Fruit fly (Drosophila melanogaster) whole organism, embryonic: ENCODE results near the gene CG45066.

Experiments
- ATbp ChIP-seq: fragments of 200-800 bp; sonication (Bioruptor generic); optimal IDR thresholded peaks from 2 replicates; lab custom pipeline; 2017; ENCODE audit warnings: missing biosample characterization, mild to moderate bottlenecking, missing genetic modification characterization, missing genetic modification reagents
- CG10431 ChIP-seq: fragments of 200-800 bp; sonication (Bioruptor generic); optimal IDR thresholded peaks from 3 replicates; lab custom pipeline; 2018; ENCODE audit warnings: missing biosample characterization, mild to moderate bottlenecking, missing genetic modification characterization
- CG10959 ChIP-seq: fragments of 200-800 bp; sonication (Bioruptor generic); IDR thresholded peaks from 2 replicates; pipeline ENCODE4 v1.3.6; 2022; ENCODE audit warnings: missing biosample characterization, missing genetic modification characterization
- CG11456 ChIP-seq: fragments of 200-800 bp; sonication (Bioruptor generic); IDR thresholded peaks from 3 replicates; pipeline ENCODE4 v1.3.6; 2022; ENCODE audit warnings: missing biosample characterization, missing genetic modification characterization
- CG11504 ChIP-seq: fragments of 200-800 bp; sonication (Bioruptor generic); optimal IDR thresholded peaks from 3 replicates; lab custom pipeline; 2019; ENCODE audit warnings: missing biosample characterization, mild to moderate bottlenecking, missing genetic modification characterization, moderate library complexity
- CG14667 ChIP-seq: fragments of 200-800 bp; sonication (Bioruptor generic); IDR thresholded peaks from 2 replicates; pipeline ENCODE4 v1.3.6; 2022; ENCODE audit warnings: missing biosample characterization, missing genetic modification characterization
- CG15011 ChIP-seq: fragments of 200-800 bp; sonication (Bioruptor generic); optimal IDR thresholded peaks from 3 replicates; lab custom pipeline; 2018; ENCODE audit warnings: missing biosample characterization, mild to moderate bottlenecking, missing genetic modification characterization
- CG17186 ChIP-seq: fragments of 200-800 bp; sonication (Bioruptor generic); optimal IDR thresholded peaks from 3 replicates; lab custom pipeline; 2017; ENCODE audit warnings: missing biosample characterization, missing genetic modification reagents, missing genetic modification characterization
- CG17385 ChIP-seq: fragments of 200-800 bp; sonication (Bioruptor generic); optimal IDR thresholded peaks from 3 replicates; lab custom pipeline; 2018; ENCODE audit warnings: missing biosample characterization, mild to moderate bottlenecking, missing genetic modification characterization
- CG1832 ChIP-seq: fragments of 200-800 bp; sonication (Bioruptor generic); optimal IDR thresholded peaks from 2 replicates; lab custom pipeline; 2017; ENCODE audit warnings: missing biosample characterization, mild to moderate bottlenecking, missing genetic modification characterization, inconsistent platforms
- CG2116 ChIP-seq: fragments of 200-800 bp; sonication (Bioruptor generic); optimal IDR thresholded peaks from 3 replicates; lab custom pipeline; 2018; ENCODE audit warnings: missing biosample characterization, mild to moderate bottlenecking, missing genetic modification characterization
- CG31365 ChIP-seq: fragments of 200-800 bp; sonication (Bioruptor generic); optimal IDR thresholded peaks from 2 replicates; lab custom pipeline; 2018; ENCODE audit warnings: missing biosample characterization, mild to moderate bottlenecking, missing genetic modification characterization
- CG34422 ChIP-seq: fragments of 200-800 bp; sonication (Bioruptor generic); IDR thresholded peaks from 3 replicates; pipeline ENCODE4 v1.3.6; 2022; ENCODE audit warnings: missing biosample characterization, missing genetic modification characterization
- CG3838 ChIP-seq: fragments of 200-800 bp; sonication (Bioruptor generic); optimal IDR thresholded peaks from 3 replicates; lab custom pipeline; 2016; ENCODE audit warnings: missing biosample characterization, missing genetic modification characterization
- CG3995 ChIP-seq: fragments of 200-800 bp; sonication (Bioruptor generic); optimal IDR thresholded peaks from 3 replicates; lab custom pipeline; 2016; ENCODE audit warnings: missing biosample characterization, missing genetic modification characterization
- CG4730 ChIP-seq: fragments of 200-800 bp; sonication (Bioruptor generic); IDR thresholded peaks from 2 replicates; pipeline ENCODE4 v1.3.6; 2022; ENCODE audit warnings: missing biosample characterization, missing genetic modification characterization
- CG5245 ChIP-seq: fragments of 200-800 bp; sonication (Bioruptor generic); optimal IDR thresholded peaks from 3 replicates; lab custom pipeline; 2016; ENCODE audit warnings: missing biosample characterization, missing genetic modification characterization
- CG6765 ChIP-seq: fragments of 200-800 bp; sonication (Bioruptor generic); optimal IDR thresholded peaks from 3 replicates; lab custom pipeline; 2017; ENCODE audit warnings: missing biosample characterization, mild to moderate bottlenecking, missing genetic modification characterization
- CrebB ChIP-seq: fragments of 200-800 bp; sonication (Bioruptor generic); optimal IDR thresholded peaks from 3 replicates; lab custom pipeline; 2018; ENCODE audit warnings: missing biosample characterization, mild to moderate bottlenecking, missing genetic modification characterization
- D19B ChIP-seq: fragments of 200-800 bp; sonication (Bioruptor generic); optimal IDR thresholded peaks from 2 replicates; lab custom pipeline; 2017; ENCODE audit warnings: missing biosample characterization, mild to moderate bottlenecking, missing genetic modification characterization
- Dll ChIP-seq: fragments of 200-800 bp; sonication (Bioruptor generic); IDR thresholded peaks from 4 replicates; pipeline ENCODE4 v1.3.6; 2022; ENCODE audit warnings: missing biosample characterization, missing genetic modification characterization; ENCODE audit not compliant: partially characterized antibody
- HLH54F ChIP-seq: fragments of 200-800 bp; sonication (Bioruptor generic); optimal IDR thresholded peaks from 3 replicates; lab custom pipeline; 2016; ENCODE audit warnings: missing biosample characterization, missing genetic modification characterization
- HLHmδ ChIP-seq: fragments of 200-800 bp; sonication (Bioruptor generic); optimal IDR thresholded peaks from 2 replicates; lab custom pipeline; 2018; ENCODE audit warnings: missing biosample characterization, mild to moderate bottlenecking, missing genetic modification characterization, moderate library complexity
- Mes4 ChIP-seq: fragments of 200-800 bp; sonication (Bioruptor generic); optimal IDR thresholded peaks from 2 replicates; lab custom pipeline; 2016; ENCODE audit warnings: missing biosample characterization, missing genetic modification characterization
- Nf-YB ChIP-seq: fragments of 200-800 bp; sonication (Bioruptor generic); optimal IDR thresholded peaks from 3 replicates; lab custom pipeline; 2019; ENCODE audit warnings: missing biosample characterization, mild to moderate bottlenecking, missing genetic modification characterization, moderate library complexity
- Poxn ChIP-seq: fragments of 200-800 bp; sonication (Bioruptor generic); IDR thresholded peaks from 2 replicates; pipeline ENCODE4 v1.3.6; 2022; ENCODE audit warnings: missing biosample characterization, missing genetic modification characterization
- Rfx ChIP-seq: fragments of 200-800 bp; sonication (Bioruptor generic); IDR thresholded peaks from 2 replicates; pipeline ENCODE4 v1.3.6; 2022; ENCODE audit warnings: missing biosample characterization, missing genetic modification characterization
- Sox100B ChIP-seq: fragments of 200-800 bp; sonication (Bioruptor generic); optimal IDR thresholded peaks from 3 replicates; lab custom pipeline; 2018; ENCODE audit warnings: missing biosample characterization, mild to moderate bottlenecking, missing genetic modification characterization
- Taf1 ChIP-seq: fragments of 200-800 bp; sonication (Bioruptor generic); IDR thresholded peaks from 2 replicates; pipeline ENCODE4 v1.3.6; 2022; ENCODE audit warnings: missing biosample characterization, missing genetic modification characterization
- ab ChIP-seq: fragments of 200-800 bp; sonication (Bioruptor generic); optimal IDR thresholded peaks from 2 replicates; lab custom pipeline; 2016; ENCODE audit warnings: missing biosample characterization, missing genetic modification characterization
- cato ChIP-seq: fragments of 200-800 bp; sonication (Bioruptor generic); optimal IDR thresholded peaks from 2 replicates; lab custom pipeline; 2016; ENCODE audit warnings: missing biosample characterization, missing genetic modification characterization, borderline replicate concordance
- crp ChIP-seq, 2 experiments: fragments of 200-800 bp; sonication (Bioruptor generic); optimal IDR thresholded peaks; 2 replicates in 1 of 2; 3 replicates in 1 of 2; lab custom pipeline; 2017; ENCODE audit warnings: missing biosample characterization in 2 of 2, missing genetic modification characterization in 2 of 2, mild to moderate bottlenecking in 1 of 2, moderate library complexity in 1 of 2
- cwo ChIP-seq: fragments of 200-800 bp; sonication (Bioruptor generic); optimal IDR thresholded peaks from 3 replicates; lab custom pipeline; 2017; ENCODE audit warnings: missing biosample characterization, missing genetic modification characterization, mild to moderate bottlenecking, moderate library complexity, missing genetic modification reagents
- dan ChIP-seq: fragments of 200-800 bp; sonication (Bioruptor generic); IDR thresholded peaks from 2 replicates; pipeline ENCODE4 v1.3.6; 2022; ENCODE audit warnings: missing biosample characterization, missing genetic modification characterization
- dmrt11E ChIP-seq: fragments of 200-800 bp; sonication (Bioruptor generic); optimal IDR thresholded peaks from 3 replicates; lab custom pipeline; 2018; ENCODE audit warnings: missing biosample characterization, mild to moderate bottlenecking, missing genetic modification characterization, moderate library complexity
- emc ChIP-seq: fragments of 200-800 bp; sonication (Bioruptor generic); optimal IDR thresholded peaks from 2 replicates; lab custom pipeline; 2016; ENCODE audit warnings: missing biosample characterization, missing genetic modification characterization
- eve ChIP-seq, 2 experiments: fragments of >200 bp; optimal IDR thresholded peaks; 2 replicates each; lab custom pipeline; 2017; ENCODE audit warnings: missing biosample characterization in 2 of 2, missing genetic modification characterization in 2 of 2
- gt ChIP-seq: fragments of 200-800 bp; sonication (Bioruptor generic); IDR thresholded peaks from 2 replicates; pipeline ENCODE4 v1.3.6; 2022; ENCODE audit warnings: missing biosample characterization, missing genetic modification characterization
- kah ChIP-seq: fragments of 200-800 bp; sonication (Bioruptor generic); optimal IDR thresholded peaks from 2 replicates; lab custom pipeline; 2018; ENCODE audit warnings: missing biosample characterization, mild to moderate bottlenecking, missing genetic modification characterization
- knrl ChIP-seq: fragments of 200-800 bp; sonication (Bioruptor generic); IDR thresholded peaks from 3 replicates; pipeline ENCODE4 v1.3.6; 2022; ENCODE audit warnings: missing biosample characterization, missing genetic modification characterization; ENCODE audit not compliant: partially characterized antibody
- pan ChIP-seq, 4 experiments: fragments of >200 bp in 3 of 4; fragments of 200-800 bp in 1 of 4; sonication (Bioruptor generic) in 1 of 4; optimal IDR thresholded peaks in 3 of 4; IDR thresholded peaks in 1 of 4; 2 replicates each; pipeline versions ENCODE4 v1.3.6 to Lab custom; 2017 to 2022; ENCODE audit warnings: missing biosample characterization in 2 of 4, missing genetic modification characterization in 2 of 4, mixed read lengths in 1 of 4
- psq ChIP-seq: fragments of 200-800 bp; sonication (Bioruptor generic); optimal IDR thresholded peaks from 2 replicates; lab custom pipeline; 2017; ENCODE audit warnings: missing biosample characterization, missing genetic modification characterization
- pzg ChIP-seq: fragments of 200-800 bp; sonication (Bioruptor generic); optimal IDR thresholded peaks from 3 replicates; lab custom pipeline; 2018; ENCODE audit warnings: missing biosample characterization, mild to moderate bottlenecking, missing genetic modification characterization, moderate library complexity
- sens-2 ChIP-seq: fragments of 200-800 bp; sonication (Bioruptor generic); IDR thresholded peaks from 2 replicates; pipeline ENCODE4 v1.3.6; 2022; ENCODE audit warnings: missing biosample characterization, missing genetic modification characterization
- ssp ChIP-seq: fragments of 200-800 bp; sonication (Bioruptor generic); IDR thresholded peaks from 2 replicates; pipeline ENCODE4 v1.3.6; 2022; ENCODE audit warnings: missing biosample characterization, missing genetic modification characterization
- stc ChIP-seq: fragments of 200-800 bp; sonication (Bioruptor generic); IDR thresholded peaks from 2 replicates; pipeline ENCODE4 v1.3.6; 2022; ENCODE audit warnings: missing biosample characterization, missing genetic modification characterization
- vvl ChIP-seq: fragments of 200-800 bp; sonication (Bioruptor generic); IDR thresholded peaks from 2 replicates; pipeline ENCODE4 v1.3.6; 2022; ENCODE audit warnings: missing biosample characterization, missing genetic modification characterization
- wek ChIP-seq: fragments of 200-800 bp; sonication (Bioruptor generic); optimal IDR thresholded peaks from 3 replicates; lab custom pipeline; 2018; ENCODE audit warnings: missing biosample characterization, mild to moderate bottlenecking, missing genetic modification characterization, moderate library complexity

The CG45066 gene

DNA sequence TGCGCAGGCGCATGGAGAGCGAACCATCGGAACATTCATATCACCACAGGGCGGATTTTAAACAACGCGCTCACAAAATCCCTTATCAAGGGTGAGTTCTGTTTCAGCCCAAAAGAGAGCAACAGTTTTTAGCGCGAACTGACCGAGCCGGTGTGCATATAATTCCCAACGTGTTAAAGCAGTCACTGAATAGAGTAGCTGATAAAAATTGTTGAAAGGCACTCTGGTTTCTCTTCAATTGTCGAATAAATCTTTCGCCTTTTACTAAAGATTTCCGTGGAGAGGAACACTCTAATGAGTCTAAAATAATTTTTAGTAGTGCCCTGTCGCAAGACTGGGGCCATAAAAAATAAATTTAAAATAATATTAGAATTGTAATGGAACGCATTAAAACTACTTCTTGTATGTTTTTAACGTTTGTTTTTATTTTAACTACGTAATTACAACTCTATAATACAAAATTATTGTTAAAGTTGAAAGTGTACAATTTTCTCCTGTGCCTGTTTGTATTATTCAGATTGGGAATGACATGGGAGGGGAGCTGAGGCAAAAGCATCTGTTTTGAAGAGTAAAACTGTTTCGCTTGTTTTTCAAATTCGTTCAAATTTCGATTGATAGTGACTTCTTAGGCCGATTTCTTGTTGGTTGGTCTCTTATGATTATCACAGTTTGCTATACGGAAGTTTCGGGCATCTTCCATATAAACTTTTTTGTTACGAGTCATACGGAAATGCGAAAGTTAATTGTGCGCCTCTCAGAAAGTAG, 20.3 kb downstream of the CG45066 start (continued):
- TF ChIP-seq CG34422 (GFP tag; lab: Robert Waterston, UW) (peak; percentile 68; the same call in 1 of the 3 replicates), CG31365 (tag; lab: Kevin White, UChicago) (no peak), ab (GFP tag; lab: Kevin White, UChicago) (no peak), CG10431 (GFP tag; lab: Kevin White, UChicago) (peak; percentile 23), CG2116 (GFP tag; lab: Kevin White, UChicago) (no peak), dmrt11E (tag; lab: Kevin White, UChicago) (peak; percentile 32), D19B (GFP tag; lab: Kevin White, UChicago) (no peak), crp (GFP tag; optimal IDR thresholded peaks at IDR 0.05; lab: Kevin White, UChicago) (no peak), HLH54F (GFP tag; lab: Kevin White, UChicago) (peak; percentile 36), stc (GFP tag; lab: Robert Waterston, UW) (peak; percentile 63), pzg (GFP tag; lab: Kevin White, UChicago) (peak; percentile 6), CG1832 (no peak), Sox100B (no peak), pan (optimal IDR thresholded peaks at IDR 0.05; lab: Kevin White, UChicago) (no peak), pan (GFP tag; optimal IDR thresholded peaks at IDR 0.05 in 1 of 2, IDR thresholded peaks at IDR 0.05 in 1 of 2) (peak in 1 of 2 experiments; percentile 42), Taf1 (GFP tag; lab: Robert Waterston, UW) (no peak), emc (GFP tag; lab: Kevin White, UChicago) (no peak), CG11504 (tag; lab: Kevin White, UChicago) (no peak), CG3838 (GFP tag; lab: Kevin White, UChicago) (no peak), CG6765 (no peak), CrebB (no peak), ssp (GFP tag; lab: Robert Waterston, UW) (no peak), knrl (GFP tag; lab: Robert Waterston, UW) (peak; percentile 62; the same call in 1 of the 3 replicates), kah (GFP tag; lab: Kevin White, UChicago) (no peak), eve (GFP tag; optimal IDR thresholded peaks at IDR 0.05; lab: Kevin White, UChicago) (no peak), Nf-YB (no peak), Poxn (GFP tag; lab: Robert Waterston, UW) (no peak), wek (GFP tag; lab: Kevin White, UChicago) (no peak), ATbp (no peak), CG5245 (GFP tag; lab: Kevin White, UChicago) (no peak), CG10959 (peak; percentile 60), CG14667 (GFP tag; lab: Robert Waterston, UW) (no peak), Mes4 (no peak), psq (no peak), Rfx (GFP tag; lab: Robert Waterston, UW) (peak; percentile 52; the same call in 1 of the 2 replicates), sens-2 (peak; percentile 30; the same call in 1 of the 2 replicates), cato (GFP tag; lab: Kevin White, UChicago) (no peak), dan (GFP tag; lab: Robert Waterston, UW) (no peak), CG17186 (GFP tag; lab: Kevin White, UChicago) (no peak), CG15011 (GFP tag; lab: Kevin White, UChicago) (peak; percentile 22), CG11456 (GFP tag; lab: Robert Waterston, UW) (0 out of 3 replicates have a peak, but pooled peaks have one; percentile 34), CG4730 (GFP tag; lab: Robert Waterston, UW) (peak; percentile 14; the same call in 1 of the 2 replicates), CG17385 (GFP tag; lab: Kevin White, UChicago) (peak; percentile 34), cwo (GFP tag; lab: Kevin White, UChicago) (peak; percentile 24), Dll (GFP tag; lab: Robert Waterston, UW) (0 out of 4 replicates have a peak, but pooled peaks have one; percentile 11), vvl (GFP tag; lab: Robert Waterston, UW) (no peak), gt (GFP tag; lab: Robert Waterston, UW) (no peak), HLHmδ (GFP tag; lab: Kevin White, UChicago) (no peak), CG3995 (GFP tag; lab: Kevin White, UChicago) (no peak)
